Worm (Caenorhabditis elegans) whole organism, L4 larva: ENCODE data around the gene srh-70.

Experiments
- D1046.2 ChIP-seq: fragments of 200-800 bp; sonication (Bioruptor generic); IDR thresholded peaks from 2 replicates; pipeline ENCODE4 v1.3.6; 2022; ENCODE audit warnings: missing genetic modification characterization, missing compliant biosample characterization
- F37D6.2 ChIP-seq: sonication (generic microtip); optimal IDR thresholded peaks from 2 replicates; lab custom pipeline; 2016; ENCODE audit warnings: mild to moderate bottlenecking, missing genetic modification characterization, missing compliant biosample characterization
- F44E2.7 ChIP-seq: fragments of 200-800 bp; sonication (Bioruptor generic); IDR thresholded peaks from 2 replicates; pipeline ENCODE4 v2.1.2; 2022; ENCODE audit warnings: missing genetic modification characterization, missing compliant biosample characterization
- Y48G9A.11 ChIP-seq: fragments of 200-800 bp; sonication (Bioruptor generic); IDR thresholded peaks from 2 replicates; pipeline ENCODE4 v1.3.6; 2022; ENCODE audit warnings: missing genetic modification reagents, missing genetic modification characterization, missing compliant biosample characterization
- Y75B8A.6 ChIP-seq: fragments of 200-800 bp; sonication (Bioruptor generic); IDR thresholded peaks from 2 replicates; pipeline ENCODE4 v1.3.6; 2022; ENCODE audit warnings: missing genetic modification reagents, missing genetic modification characterization, missing compliant biosample characterization
- ZK337.2 ChIP-seq: fragments of 200-800 bp; sonication (Bioruptor generic); IDR thresholded peaks from 2 replicates; pipeline ENCODE4 v1.3.6; 2022; ENCODE audit warnings: missing genetic modification reagents, missing genetic modification characterization, missing compliant biosample characterization
- aly-2 ChIP-seq: sonication (generic microtip); optimal IDR thresholded peaks from 2 replicates; lab custom pipeline; 2018; ENCODE audit warnings: missing biosample characterization, missing genetic modification characterization
- ama-1 ChIP-seq: fragments of 150-350 bp; optimal IDR thresholded peaks from 2 replicates; lab custom pipeline; 2014; ENCODE audit warnings: inconsistent platforms, mixed read lengths
- attf-4 ChIP-seq: sonication (generic microtip); optimal IDR thresholded peaks from 3 replicates; lab custom pipeline; 2017; ENCODE audit warnings: missing biosample characterization, missing genetic modification characterization
- ceh-20 ChIP-seq: fragments of 200-800 bp; sonication (Bioruptor generic); IDR thresholded peaks from 2 replicates; pipeline ENCODE4 v1.3.6; 2022; ENCODE audit warnings: missing genetic modification reagents, missing genetic modification characterization, missing compliant biosample characterization
- ceh-28 ChIP-seq: fragments of 150-350 bp; optimal IDR thresholded peaks from 2 replicates; lab custom pipeline; 2014; ENCODE audit warnings: missing biosample characterization, missing genetic modification reagents, missing genetic modification characterization
- ceh-82 ChIP-seq: sonication (generic microtip); optimal IDR thresholded peaks from 2 replicates; lab custom pipeline; 2017; ENCODE audit warnings: missing biosample characterization, missing genetic modification characterization
- ces-1 ChIP-seq: fragments of 150-350 bp; sonication (generic microtip); optimal IDR thresholded peaks from 4 replicates; lab custom pipeline; 2014; ENCODE audit warnings: missing biosample characterization, missing genetic modification reagents, missing genetic modification characterization
- daf-16 ChIP-seq, 3 experiments: sonication (generic microtip); optimal IDR thresholded peaks; 2 replicates each; lab custom pipeline; 2016 to 2017; ENCODE audit warnings: missing genetic modification characterization in 3 of 3, missing genetic modification reagents in 3 of 3, mild to moderate bottlenecking in 2 of 3, missing compliant biosample characterization in 2 of 3, missing biosample characterization in 1 of 3, moderate library complexity in 1 of 3
- dmd-9 ChIP-seq: fragments of 200-800 bp; sonication (Bioruptor generic); IDR thresholded peaks from 2 replicates; pipeline ENCODE4 v1.3.6; 2022; ENCODE audit warnings: missing genetic modification reagents, missing genetic modification characterization, missing compliant biosample characterization
- duxl-1 ChIP-seq: sonication (generic microtip); optimal IDR thresholded peaks from 2 replicates; lab custom pipeline; 2016; ENCODE audit warnings: mild to moderate bottlenecking, missing genetic modification characterization, moderate library complexity, missing compliant biosample characterization; ENCODE audit not compliant: poor library complexity
- egl-27 ChIP-seq: sonication (generic microtip); optimal IDR thresholded peaks from 3 replicates; lab custom pipeline; 2017; ENCODE audit warnings: missing biosample characterization, missing genetic modification reagents, missing genetic modification characterization
- fkh-10 ChIP-seq: fragments of 150-350 bp; optimal IDR thresholded peaks from 2 replicates; lab custom pipeline; 2014; ENCODE audit warnings: missing biosample characterization, missing genetic modification reagents, missing genetic modification characterization
- fos-1 ChIP-seq: fragments of 150-350 bp; optimal IDR thresholded peaks from 2 replicates; lab custom pipeline; 2014; ENCODE audit warnings: missing biosample characterization, missing genetic modification characterization
- gei-8 ChIP-seq: fragments of 200-800 bp; sonication (Bioruptor generic); optimal IDR thresholded peaks from 2 replicates; lab custom pipeline; 2018; ENCODE audit warnings: mild to moderate bottlenecking, missing genetic modification characterization, missing compliant biosample characterization
- hlh-30 ChIP-seq: sonication (generic microtip); optimal IDR thresholded peaks from 2 replicates; lab custom pipeline; 2017; ENCODE audit warnings: antibody characterized with exemption, mild to moderate bottlenecking, missing genetic modification characterization, missing compliant biosample characterization; ENCODE audit not compliant: insufficient read depth
- jun-1 ChIP-seq: fragments of 150-350 bp; optimal IDR thresholded peaks from 2 replicates; lab custom pipeline; 2014; ENCODE audit warnings: missing biosample characterization, missing genetic modification reagents, missing genetic modification characterization
- lim-7 ChIP-seq: fragments of 200-800 bp; sonication (Bioruptor generic); IDR thresholded peaks from 2 replicates; pipeline ENCODE4 v1.3.6; 2022; ENCODE audit warnings: missing genetic modification characterization, missing compliant biosample characterization
- lin-15B ChIP-seq: fragments of 150-350 bp; sonication (generic microtip); optimal IDR thresholded peaks from 3 replicates; lab custom pipeline; 2014; ENCODE audit warnings: missing biosample characterization, missing genetic modification characterization
- lir-3 ChIP-seq: sonication (generic microtip); optimal IDR thresholded peaks from 2 replicates; lab custom pipeline; 2016; ENCODE audit warnings: mild to moderate bottlenecking, missing genetic modification characterization, missing compliant biosample characterization
- lsy-2 ChIP-seq, 2 experiments: fragments of 150-350 bp in 1 of 2; sonication (generic microtip) in 1 of 2; optimal IDR thresholded peaks; 2 replicates each; lab custom pipeline; 2014 to 2017; ENCODE audit warnings: missing biosample characterization in 2 of 2, missing genetic modification characterization in 2 of 2
- madf-5 ChIP-seq, 2 experiments: fragments of 200-800 bp; sonication (Bioruptor generic); IDR thresholded peaks; 2 replicates each; pipeline ENCODE4 v1.3.6; 2022; ENCODE audit warnings: missing compliant biosample characterization in 2 of 2, missing genetic modification characterization in 2 of 2
- mdl-1 ChIP-seq, 2 experiments: fragments of 150-350 bp in 1 of 2; sonication (generic microtip) in 1 of 2; optimal IDR thresholded peaks; 2 replicates each; lab custom pipeline; 2014 to 2017; ENCODE audit warnings: missing biosample characterization in 2 of 2, missing genetic modification characterization in 2 of 2
- mep-1 ChIP-seq: fragments of 150-350 bp; sonication (generic microtip); optimal IDR thresholded peaks from 3 replicates; lab custom pipeline; 2014; ENCODE audit warnings: missing biosample characterization, missing genetic modification characterization
- mes-2 ChIP-seq: sonication (generic microtip); optimal IDR thresholded peaks from 2 replicates; lab custom pipeline; 2016; ENCODE audit warnings: missing genotype, mild to moderate bottlenecking, missing genetic modification characterization, missing compliant biosample characterization; ENCODE audit not compliant: poor library complexity, severe bottlenecking
- nhr-102 ChIP-seq: sonication (generic microtip); optimal IDR thresholded peaks from 2 replicates; lab custom pipeline; 2016; ENCODE audit warnings: mild to moderate bottlenecking, missing genetic modification characterization, moderate library complexity, missing compliant biosample characterization
- nhr-11 ChIP-seq: fragments of 150-350 bp; optimal IDR thresholded peaks from 2 replicates; lab custom pipeline; 2014; ENCODE audit warnings: missing biosample characterization, missing genetic modification characterization
- nhr-111 ChIP-seq: fragments of 200-800 bp; sonication (Bioruptor generic); optimal IDR thresholded peaks from 2 replicates; lab custom pipeline; 2018; ENCODE audit warnings: mild to moderate bottlenecking, missing genetic modification characterization, missing compliant biosample characterization
- nhr-28 ChIP-seq: fragments of 150-350 bp; optimal IDR thresholded peaks from 2 replicates; lab custom pipeline; 2014; ENCODE audit warnings: missing biosample characterization, missing genetic modification characterization
- nhr-41 ChIP-seq: fragments of 200-800 bp; sonication (Bioruptor generic); IDR thresholded peaks from 2 replicates; pipeline ENCODE4 v1.3.6; 2022; ENCODE audit warnings: missing genetic modification reagents, missing genetic modification characterization, missing compliant biosample characterization
- nhr-42 ChIP-seq: fragments of 200-800 bp; sonication (Bioruptor generic); IDR thresholded peaks from 2 replicates; pipeline ENCODE4 v1.3.6; 2022; ENCODE audit warnings: missing genetic modification characterization, missing compliant biosample characterization
- nhr-6 ChIP-seq: fragments of 150-350 bp; optimal IDR thresholded peaks from 2 replicates; lab custom pipeline; 2014; ENCODE audit warnings: missing biosample characterization, missing genetic modification characterization
- nhr-76 ChIP-seq: fragments of 150-350 bp; optimal IDR thresholded peaks from 2 replicates; lab custom pipeline; 2014; ENCODE audit warnings: missing biosample characterization, missing genetic modification characterization
- nhr-77 ChIP-seq: fragments of 150-350 bp; optimal IDR thresholded peaks from 2 replicates; lab custom pipeline; 2014; ENCODE audit warnings: missing biosample characterization, missing genetic modification characterization
- pha-4 ChIP-seq, 2 experiments: fragments of 150-350 bp in 1 of 2; fragments of 200-800 bp in 1 of 2; sonication (Bioruptor generic) in 1 of 2; IDR thresholded peaks in 1 of 2; optimal IDR thresholded peaks in 1 of 2; 2 replicates each; pipeline versions ENCODE4 v1.3.6 to Lab custom; 2014 to 2022; ENCODE audit warnings: missing genetic modification characterization in 2 of 2, missing genetic modification reagents in 2 of 2, missing biosample characterization in 1 of 2, missing compliant biosample characterization in 1 of 2
- rbr-2 ChIP-seq: sonication (generic microtip); optimal IDR thresholded peaks from 2 replicates; lab custom pipeline; 2016; ENCODE audit warnings: missing genotype, missing genetic modification characterization, missing compliant biosample characterization
- sdz-12 ChIP-seq: fragments of 200-800 bp; sonication (Bioruptor generic); optimal IDR thresholded peaks from 2 replicates; lab custom pipeline; 2018; ENCODE audit warnings: mild to moderate bottlenecking, missing genetic modification characterization, missing compliant biosample characterization
- skn-1 ChIP-seq: fragments of 150-350 bp; optimal IDR thresholded peaks from 2 replicates; lab custom pipeline; 2014; ENCODE audit warnings: missing biosample characterization, missing genetic modification characterization
- snpc-1.2 ChIP-seq: fragments of 200-800 bp; sonication (Bioruptor generic); IDR thresholded peaks from 2 replicates; pipeline ENCODE4 v1.3.6; 2022; ENCODE audit warnings: missing genetic modification reagents, missing genetic modification characterization, missing compliant biosample characterization
- snpc-4 ChIP-seq: fragments of 150-350 bp; optimal IDR thresholded peaks from 2 replicates; lab custom pipeline; 2014; ENCODE audit warnings: missing biosample characterization, missing genetic modification characterization
- tag-97 ChIP-seq: fragments of 200-800 bp; sonication (Bioruptor generic); IDR thresholded peaks from 2 replicates; pipeline ENCODE4 v1.3.6; 2022; ENCODE audit warnings: missing genetic modification characterization, missing compliant biosample characterization
- vab-7 ChIP-seq: fragments of 200-800 bp; sonication (Bioruptor generic); IDR thresholded peaks from 2 replicates; pipeline ENCODE4 v1.3.6; 2022; ENCODE audit warnings: missing genetic modification reagents, missing genetic modification characterization, missing compliant biosample characterization
- zfp-2 ChIP-seq: sonication (generic microtip); optimal IDR thresholded peaks from 2 replicates; lab custom pipeline; 2016; ENCODE audit warnings: mild to moderate bottlenecking, missing genetic modification characterization, missing compliant biosample characterization
- zfp-3 ChIP-seq: fragments of 200-800 bp; sonication (Bioruptor generic); conservative IDR thresholded peaks from 2 replicates; pipeline ENCODE4 v1.3.6; 2022; ENCODE audit warnings: missing genetic modification reagents, missing genetic modification characterization, missing compliant biosample characterization
- zip-11 ChIP-seq: fragments of 200-800 bp; sonication (Bioruptor generic); IDR thresholded peaks from 2 replicates; pipeline ENCODE4 v1.3.6; 2022; ENCODE audit warnings: missing genetic modification characterization, missing compliant biosample characterization
- ztf-11 ChIP-seq: fragments of 150-350 bp; optimal IDR thresholded peaks from 2 replicates; lab custom pipeline; 2014; ENCODE audit warnings: missing biosample characterization, missing genetic modification characterization

Gene srh-70

DNA sequence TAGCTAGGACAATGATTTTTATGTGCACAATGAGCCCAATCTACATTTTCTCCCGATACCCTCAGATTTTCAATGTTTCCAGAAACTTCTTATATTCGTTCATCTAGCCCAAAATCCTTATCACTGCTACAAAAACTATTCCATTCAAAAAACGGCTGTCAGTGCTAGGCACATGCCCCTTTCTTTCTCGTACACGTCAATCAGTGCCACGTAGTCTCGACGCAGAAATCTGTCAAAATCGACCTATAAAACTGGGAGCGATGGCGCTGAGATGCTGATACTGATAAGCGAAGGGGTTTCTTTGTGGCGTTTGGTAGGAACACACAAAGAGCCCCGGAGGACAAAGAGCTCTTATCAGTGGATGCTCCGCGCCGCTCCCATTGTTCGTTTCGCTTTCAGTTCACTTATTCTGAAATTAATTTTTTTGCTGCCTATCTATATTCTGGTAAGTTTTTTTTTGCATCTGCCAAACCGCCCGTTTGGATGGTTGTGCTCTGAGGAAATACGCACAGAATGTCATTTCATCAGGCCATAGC lies at the start of gene srh-70 (continued):
- peak in 1 of 2 experiments; percentile 50 for TF ChIP-seq mdl-1 (tag; optimal IDR thresholded peaks at IDR 0.05; lab: Kevin White, UChicago)
- TF ChIP-seq daf-16 (GFP tag; optimal IDR thresholded peaks at IDR 0.05; lab: Kevin White, UChicago): peak in 1 of 2 experiments; percentile 35
- TF ChIP-seq daf-16 (tag; optimal IDR thresholded peaks at IDR 0.05; lab: Kevin White, UChicago): peak; percentile 81
- no peak for TF ChIP-seq nhr-42
- no peak for TF ChIP-seq F44E2.7
- TF ChIP-seq jun-1 (tag; lab: Kevin White, UChicago): peak; percentile 2
- TF ChIP-seq tag-97 (GFP tag; lab: Robert Waterston, UW): no peak
- TF ChIP-seq aly-2 (tag; lab: Kevin White, UChicago): no peak
- no peak for TF ChIP-seq ceh-20 (GFP tag; lab: Robert Waterston, UW)
- TF ChIP-seq ZK337.2 (GFP tag; lab: Robert Waterston, UW): no peak
- peak; percentile 87; the same call in 1 of the 2 replicates for TF ChIP-seq Y75B8A.6
- TF ChIP-seq nhr-28 (tag; lab: Kevin White, UChicago): peak; percentile 79
- TF ChIP-seq F37D6.2 (tag; lab: Kevin White, UChicago): no peak
- TF ChIP-seq lim-7: 0 out of 2 replicates have a peak, but pooled peaks have one; percentile 26
- TF ChIP-seq Y48G9A.11: no peak
- TF ChIP-seq mes-2 (tag; lab: Kevin White, UChicago): peak; percentile 40
- no peak for TF ChIP-seq ces-1 (GFP tag; lab: Kevin White, UChicago)
- TF ChIP-seq hlh-30 (tag; lab: Kevin White, UChicago): peak; percentile 55
- TF ChIP-seq nhr-77: peak; percentile 86
- TF ChIP-seq madf-5 (GFP tag; IDR thresholded peaks at IDR 0.05; lab: Robert Waterston, UW): no peak
- no peak for TF ChIP-seq snpc-4
- TF ChIP-seq snpc-1.2 (GFP tag; lab: Robert Waterston, UW): no peak
- TF ChIP-seq rbr-2 (tag; lab: Kevin White, UChicago): no peak
- TF ChIP-seq lin-15B (tag; lab: Kevin White, UChicago): no peak
- peak; percentile 71; the same call in 1 of the 2 replicates for TF ChIP-seq pha-4 (GFP tag; IDR thresholded peaks at IDR 0.05; lab: Robert Waterston, UW)
- TF ChIP-seq pha-4 (tag; optimal IDR thresholded peaks at IDR 0.05; lab: Kevin White, UChicago): no peak
- TF ChIP-seq gei-8 (GFP tag; lab: Kevin White, UChicago): no peak
- TF ChIP-seq zfp-2: no peak
- no peak for TF ChIP-seq mep-1 (tag; lab: Kevin White, UChicago)
- no peak for TF ChIP-seq duxl-1 (tag; lab: Kevin White, UChicago)
- peak; percentile 15 for TF ChIP-seq fos-1 (tag; lab: Kevin White, UChicago)
- no peak for TF ChIP-seq ceh-28 (tag; lab: Kevin White, UChicago)
- no peak for TF ChIP-seq nhr-11 (tag; lab: Kevin White, UChicago)
- peak; percentile 85 for TF ChIP-seq nhr-102
- TF ChIP-seq fkh-10: no peak
- TF ChIP-seq sdz-12 (GFP tag; lab: Kevin White, UChicago): no peak
- TF ChIP-seq lir-3 (tag; lab: Kevin White, UChicago): no peak
- TF ChIP-seq attf-4 (tag; lab: Kevin White, UChicago): no peak
- TF ChIP-seq nhr-6 (tag; lab: Kevin White, UChicago): no peak
- TF ChIP-seq zip-11 (GFP tag; lab: Robert Waterston, UW): no peak
- no peak for TF ChIP-seq nhr-41 (GFP tag; lab: Robert Waterston, UW)
- TF ChIP-seq D1046.2: no peak
- TF ChIP-seq ama-1 (lab: Kevin White, UChicago): peak; percentile 74
- no peak for TF ChIP-seq dmd-9 (GFP tag; lab: Robert Waterston, UW)
- TF ChIP-seq nhr-111: no peak
- no peak for TF ChIP-seq egl-27
- TF ChIP-seq skn-1 (tag; lab: Kevin White, UChicago): no peak
- TF ChIP-seq ztf-11: no peak
- TF ChIP-seq nhr-76: no peak
- TF ChIP-seq lsy-2 (tag; optimal IDR thresholded peaks at IDR 0.05; lab: Kevin White, UChicago): no peak
- 0 out of 2 replicates have a peak, but pooled peaks have one; percentile 20 for TF ChIP-seq zfp-3 (GFP tag; lab: Robert Waterston, UW)
- TF ChIP-seq vab-7: no peak
- no peak for TF ChIP-seq ceh-82 (tag; lab: Kevin White, UChicago)
